Worm (Caenorhabditis elegans) whole organism, L4/young adult: ENCODE measurements around the gene C26E1.2.

Source experiments
- W03F9.2 ChIP-seq: fragments of 150-350 bp; optimal IDR thresholded peaks from 2 replicates; lab custom pipeline; 2014; ENCODE audit warnings: missing biosample characterization, missing genetic modification characterization
- him-1 ChIP-seq: sonication (generic microtip); optimal IDR thresholded peaks from 2 replicates; lab custom pipeline; 2016; ENCODE audit warnings: missing genotype, missing genetic modification reagents, missing genetic modification characterization, missing compliant biosample characterization

DNA sequence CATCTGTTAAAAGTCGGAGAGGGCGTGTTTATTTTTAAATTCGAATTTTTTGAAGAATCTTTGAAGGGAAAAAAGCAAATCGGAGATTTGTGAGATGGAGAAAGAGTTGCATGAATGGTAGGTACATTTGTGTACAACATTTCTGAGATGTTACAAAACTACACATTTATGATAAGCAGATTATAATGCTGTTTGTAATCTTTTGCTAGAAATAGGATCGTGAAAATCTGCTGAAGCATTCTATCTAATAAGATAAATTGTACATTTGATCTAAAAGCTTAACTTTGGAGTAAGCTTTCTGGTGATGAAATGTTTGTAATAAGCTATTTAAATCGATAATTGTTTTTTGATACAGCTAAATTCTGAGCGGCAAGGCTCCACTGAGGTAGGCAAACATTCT, 32.7 kb upstream of the C26E1.2 start:
- TF ChIP-seq him-1 (no peak), W03F9.2 (tag; lab: Kevin White, UChicago) (no peak)
